Fruit fly (Drosophila melanogaster) whole organism: ENCODE results near the gene CG15544.

Experiments
- CG8478 ChIP-seq: fragments of >200 bp; optimal IDR thresholded peaks from 2 replicates; lab custom pipeline; 2018; ENCODE audit warnings: inconsistent platforms
- Dll ChIP-seq: fragments of >200 bp; optimal IDR thresholded peaks from 2 replicates; lab custom pipeline; 2017
- EcR ChIP-seq, 2 experiments: fragments of >200 bp; optimal IDR thresholded peaks; 2 replicates each; lab custom pipeline; 2017; ENCODE audit warnings: missing biosample characterization in 2 of 2, missing genetic modification characterization in 2 of 2, missing genetic modification reagents in 2 of 2
- pan ChIP-seq: fragments of >200 bp; optimal IDR thresholded peaks from 2 replicates; lab custom pipeline; 2017
- psq ChIP-seq: fragments of >200 bp; optimal IDR thresholded peaks from 2 replicates; lab custom pipeline; 2017
- usp ChIP-seq: fragments of >200 bp; optimal IDR thresholded peaks from 2 replicates; lab custom pipeline; 2017; ENCODE audit warnings: missing biosample characterization, missing genetic modification characterization, mixed read lengths

DNA sequence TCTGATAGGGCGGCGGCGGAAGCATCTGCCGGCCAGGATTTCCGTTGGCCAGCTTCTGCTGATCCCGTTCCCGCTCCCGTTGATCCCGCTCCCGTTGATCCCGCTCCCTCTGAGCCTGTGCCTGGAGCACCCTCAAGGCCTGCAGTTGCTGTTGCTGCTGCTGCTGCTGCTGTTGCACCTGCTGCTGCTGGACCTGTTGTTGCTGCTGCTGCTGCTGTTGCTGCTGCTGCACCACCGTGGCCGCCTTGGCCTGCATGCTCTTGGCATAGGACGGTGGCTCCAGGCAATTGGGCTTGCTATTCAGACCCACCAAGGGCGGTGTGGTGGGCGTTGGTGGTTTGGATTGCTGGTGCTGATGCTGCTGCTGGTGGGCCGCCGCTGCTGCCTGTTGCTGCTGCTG, 34.7 kb upstream of the CG15544 start:
- TF ChIP-seq pan (lab: Kevin White, UChicago) (no peak), CG8478 (lab: Kevin White, UChicago) (no peak), psq (no peak), Dll (no peak), usp (GFP tag; lab: Kevin White, UChicago) (no peak), EcR (GFP tag; optimal IDR thresholded peaks at IDR 0.05; lab: Kevin White, UChicago) (no peak)
